Worm (Caenorhabditis elegans): ENCODE results near the gene Y45F10C.4.

Y45F10C.4 gene

DNA sequence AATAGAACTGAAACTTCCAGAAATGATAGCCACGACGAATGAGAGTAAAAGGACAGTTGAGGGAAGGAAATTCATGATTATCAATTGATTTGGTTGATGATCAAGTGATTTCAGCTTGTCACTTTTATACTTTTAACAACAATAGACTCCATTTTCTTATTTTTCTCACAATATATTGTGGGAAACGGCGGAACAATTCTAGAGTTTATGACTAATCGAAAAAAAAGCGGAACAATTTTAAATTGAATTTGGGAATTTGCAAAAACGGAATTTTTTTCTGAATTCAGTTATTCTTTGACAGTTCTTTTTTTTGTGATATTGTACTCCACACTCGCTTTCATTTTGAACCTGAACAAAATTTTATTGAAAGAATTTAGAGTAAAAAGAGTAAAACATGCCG is at the start of gene Y45F10C.4:
Gene Y45F10C.4 (minus strand): TSS at position 101 of the 400 bp plus-strand sequence.
- TF ChIP-seq scrt-1 (GFP tag; IDR thresholded peaks at IDR 0.05) (no peak), ama-1 (optimal IDR thresholded peaks at IDR 0.05) (no peak), ceh-36 (tag; optimal IDR thresholded peaks at IDR 0.05) (no peak), hmg-4 (GFP tag; optimal IDR thresholded peaks at IDR 0.05) (no peak), ets-7 (tag; optimal IDR thresholded peaks at IDR 0.05) (no peak), hmbx-1 (tag; optimal IDR thresholded peaks at IDR 0.05) (no peak), tbx-11 (GFP tag; IDR thresholded peaks at IDR 0.05) (no peak), B0310.2 (tag; optimal IDR thresholded peaks at IDR 0.05) (no peak), ceh-13 (GFP tag; optimal IDR thresholded peaks at IDR 0.05) (no peak), hnd-1 (tag; optimal IDR thresholded peaks at IDR 0.05) (no peak), sea-1 (GFP tag; conservative IDR thresholded peaks at IDR 0.05) (no peak)

- TF ChIP-seq hmbx-1 (tag; optimal IDR thresholded peaks at IDR 0.05) (no peak), ceh-13 (GFP tag; optimal IDR thresholded peaks at IDR 0.05) (no peak), tbx-11 (GFP tag; IDR thresholded peaks at IDR 0.05) (no peak), tbx-37 (GFP tag; conservative IDR thresholded peaks at IDR 0.05) (no peak), F13C5.2 (tag; optimal IDR thresholded peaks at IDR 0.05) (no peak), tra-4 (tag; optimal IDR thresholded peaks at IDR 0.05) (no peak), scrt-1 (GFP tag; IDR thresholded peaks at IDR 0.05) (no peak), pes-1 (GFP tag; IDR thresholded peaks at IDR 0.05) (no peak), hnd-1 (tag; optimal IDR thresholded peaks at IDR 0.05) (no peak), ceh-36 (tag; optimal IDR thresholded peaks at IDR 0.05) (no peak), B0310.2 (tag; optimal IDR thresholded peaks at IDR 0.05) (no peak), ama-1 (optimal IDR thresholded peaks at IDR 0.05) (no peak), flt-1 (GFP tag; IDR thresholded peaks at IDR 0.05) (no peak), hmg-4 (GFP tag; optimal IDR thresholded peaks at IDR 0.05) (no peak), aly-1 (tag; optimal IDR thresholded peaks at IDR 0.05) (no peak)
These were observed 46.4 kb upstream of the Y45F10C.4 start for ce11 chrIV:13710367-13710766.

ce11 chrIV:13709069-13709640 is 45.2 kb upstream of the Y45F10C.4 start:
- TF ChIP-seq ets-7 (tag; optimal IDR thresholded peaks at IDR 0.05) (no peak), ceh-13 (GFP tag; optimal IDR thresholded peaks at IDR 0.05) (no peak), B0310.2 (tag; optimal IDR thresholded peaks at IDR 0.05) (no peak), ceh-36 (tag; optimal IDR thresholded peaks at IDR 0.05) (no peak), hmbx-1 (tag; optimal IDR thresholded peaks at IDR 0.05) (no peak), hnd-1 (tag; optimal IDR thresholded peaks at IDR 0.05) (no peak), F13C5.2 (tag; optimal IDR thresholded peaks at IDR 0.05) (no peak), pes-1 (GFP tag; IDR thresholded peaks at IDR 0.05) (no peak), hmg-4 (GFP tag; optimal IDR thresholded peaks at IDR 0.05) (no peak), ama-1 (optimal IDR thresholded peaks at IDR 0.05) (no peak), tbx-37 (GFP tag; conservative IDR thresholded peaks at IDR 0.05) (no peak), scrt-1 (GFP tag; IDR thresholded peaks at IDR 0.05) (no peak), aly-1 (tag; optimal IDR thresholded peaks at IDR 0.05) (no peak), sea-1 (GFP tag; conservative IDR thresholded peaks at IDR 0.05) (no peak)

DNA sequence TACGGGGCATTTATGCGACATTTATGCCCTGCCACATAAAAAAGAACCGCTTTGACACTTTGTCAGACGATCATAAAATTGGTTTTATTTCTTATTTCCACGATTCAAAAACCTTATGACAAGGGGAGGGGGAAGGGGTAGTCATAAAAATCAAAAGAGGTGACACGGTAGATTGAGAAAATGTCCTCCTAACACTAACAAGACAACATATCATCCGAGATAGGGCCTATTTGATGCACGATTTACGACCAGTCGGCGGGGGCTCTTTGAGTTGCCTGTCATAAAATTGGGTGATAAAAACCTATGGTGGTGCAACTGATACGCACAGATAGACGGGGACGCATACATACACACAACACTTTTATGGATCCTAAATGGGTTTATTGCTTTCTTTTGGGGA is 43.9 kb upstream of the Y45F10C.4 start:
- TF ChIP-seq scrt-1 (GFP tag; IDR thresholded peaks at IDR 0.05) (no peak), F13C5.2 (tag; optimal IDR thresholded peaks at IDR 0.05) (no peak), aly-1 (tag; optimal IDR thresholded peaks at IDR 0.05) (no peak), ama-1 (optimal IDR thresholded peaks at IDR 0.05) (no peak), ceh-36 (tag; optimal IDR thresholded peaks at IDR 0.05) (no peak), tbx-11 (GFP tag; IDR thresholded peaks at IDR 0.05) (no peak), ets-7 (tag; optimal IDR thresholded peaks at IDR 0.05) (no peak), tra-4 (tag; optimal IDR thresholded peaks at IDR 0.05) (no peak)

- TF ChIP-seq aly-1 (tag; optimal IDR thresholded peaks at IDR 0.05) (peak; percentile 0), ceh-13 (GFP tag; optimal IDR thresholded peaks at IDR 0.05) (no peak), B0310.2 (tag; optimal IDR thresholded peaks at IDR 0.05) (no peak), flt-1 (GFP tag; IDR thresholded peaks at IDR 0.05) (no peak), tbx-11 (GFP tag; IDR thresholded peaks at IDR 0.05) (peak; percentile 24; the same call in 1 of the 2 replicates), scrt-1 (GFP tag; IDR thresholded peaks at IDR 0.05) (no peak), hnd-1 (tag; optimal IDR thresholded peaks at IDR 0.05) (no peak), ceh-36 (tag; optimal IDR thresholded peaks at IDR 0.05) (no peak), ama-1 (optimal IDR thresholded peaks at IDR 0.05) (no peak), tra-4 (tag; optimal IDR thresholded peaks at IDR 0.05) (no peak), ets-7 (tag; optimal IDR thresholded peaks at IDR 0.05) (no peak), F13C5.2 (tag; optimal IDR thresholded peaks at IDR 0.05) (peak; percentile 24)
These were observed 39.9 kb upstream of the Y45F10C.4 start, which contains the start of gene tlp-1 for ce11 chrIV:13703828-13704425. Gene tlp-1 (minus strand): TSS chrIV:13704082.

ce11 chrIV:13702681-13703080 is 38.7 kb upstream of the Y45F10C.4 start:
- TF ChIP-seq tbx-11 (GFP tag; IDR thresholded peaks at IDR 0.05) = no peak
- no peak for TF ChIP-seq hmbx-1 (tag; optimal IDR thresholded peaks at IDR 0.05)
- no peak for TF ChIP-seq ceh-36 (tag; optimal IDR thresholded peaks at IDR 0.05)

ce11 chrIV:13701472-13701871 is 37.5 kb upstream of the Y45F10C.4 start:
- TF ChIP-seq tbx-37 (GFP tag; conservative IDR thresholded peaks at IDR 0.05) = no peak
- no peak for TF ChIP-seq B0310.2 (tag; optimal IDR thresholded peaks at IDR 0.05)
- no peak for TF ChIP-seq ceh-13 (GFP tag; optimal IDR thresholded peaks at IDR 0.05)
- TF ChIP-seq tbx-11 (GFP tag; IDR thresholded peaks at IDR 0.05) = no peak
- TF ChIP-seq hmg-4 (GFP tag; optimal IDR thresholded peaks at IDR 0.05) = no peak
- TF ChIP-seq F13C5.2 (tag; optimal IDR thresholded peaks at IDR 0.05) = no peak
- no peak for TF ChIP-seq aly-1 (tag; optimal IDR thresholded peaks at IDR 0.05)

ce11 chrIV:13700847-13701246 is 36.9 kb upstream of the Y45F10C.4 start:
- no peak for TF ChIP-seq tra-4 (tag; optimal IDR thresholded peaks at IDR 0.05)
- TF ChIP-seq tbx-37 (GFP tag; conservative IDR thresholded peaks at IDR 0.05) = no peak
- TF ChIP-seq flt-1 (GFP tag; IDR thresholded peaks at IDR 0.05) = no peak
- no peak for TF ChIP-seq ceh-13 (GFP tag; optimal IDR thresholded peaks at IDR 0.05)
- TF ChIP-seq hmg-4 (GFP tag; optimal IDR thresholded peaks at IDR 0.05) = no peak
- no peak for TF ChIP-seq aly-1 (tag; optimal IDR thresholded peaks at IDR 0.05)
- TF ChIP-seq B0310.2 (tag; optimal IDR thresholded peaks at IDR 0.05) = no peak
- no peak for TF ChIP-seq sea-1 (GFP tag; conservative IDR thresholded peaks at IDR 0.05)
- no peak for TF ChIP-seq ets-7 (tag; optimal IDR thresholded peaks at IDR 0.05)
- no peak for TF ChIP-seq ama-1 (optimal IDR thresholded peaks at IDR 0.05)
- TF ChIP-seq pes-1 (GFP tag; IDR thresholded peaks at IDR 0.05) = no peak
- no peak for TF ChIP-seq scrt-1 (GFP tag; IDR thresholded peaks at IDR 0.05)
- TF ChIP-seq hnd-1 (tag; optimal IDR thresholded peaks at IDR 0.05) = no peak
